Worm (Caenorhabditis elegans) whole organism, L2 larva: Measurements from ENCODE around the gene str-220.

ENCODE experiments used
- R02D3.7 ChIP-seq: fragments of 150-350 bp; optimal IDR thresholded peaks from 2 replicates; lab custom pipeline; 2014; ENCODE audit warnings: missing biosample characterization, missing genetic modification characterization
- aly-2 ChIP-seq: fragments of 150-350 bp; optimal IDR thresholded peaks from 2 replicates; lab custom pipeline; 2014; ENCODE audit warnings: missing biosample characterization, missing genetic modification characterization
- ama-1 ChIP-seq: fragments of 150-350 bp; optimal IDR thresholded peaks from 2 replicates; lab custom pipeline; 2018; ENCODE audit warnings: inconsistent platforms
- ceh-16 ChIP-seq: fragments of 150-350 bp; optimal IDR thresholded peaks from 2 replicates; lab custom pipeline; 2014; ENCODE audit warnings: missing biosample characterization, missing genetic modification characterization
- elt-3 ChIP-seq: sonication (generic microtip); optimal IDR thresholded peaks from 2 replicates; lab custom pipeline; 2017; ENCODE audit warnings: missing biosample characterization, missing genetic modification characterization
- fos-1 ChIP-seq: fragments of 150-350 bp; optimal IDR thresholded peaks from 2 replicates; lab custom pipeline; 2014; ENCODE audit warnings: missing biosample characterization, missing genetic modification characterization
- lin-39 ChIP-seq: fragments of 150-350 bp; optimal IDR thresholded peaks from 2 replicates; lab custom pipeline; 2014; ENCODE audit warnings: missing biosample characterization, missing genetic modification reagents, missing genetic modification characterization
- nhr-10 ChIP-seq: sonication (generic microtip); optimal IDR thresholded peaks from 2 replicates; lab custom pipeline; 2017; ENCODE audit warnings: missing biosample characterization, missing genetic modification characterization
- nhr-77 ChIP-seq: fragments of 150-350 bp; optimal IDR thresholded peaks from 2 replicates; lab custom pipeline; 2014; ENCODE audit warnings: missing biosample characterization, missing genetic modification characterization
- peb-1 ChIP-seq: fragments of 150-350 bp; optimal IDR thresholded peaks from 2 replicates; lab custom pipeline; 2014; ENCODE audit warnings: missing biosample characterization, missing genetic modification characterization
- skn-1 ChIP-seq: sonication (generic microtip); optimal IDR thresholded peaks from 2 replicates; lab custom pipeline; 2017; ENCODE audit warnings: missing biosample characterization, missing genetic modification characterization
- snpc-4 ChIP-seq: fragments of 150-350 bp; optimal IDR thresholded peaks from 2 replicates; lab custom pipeline; 2014; ENCODE audit warnings: missing biosample characterization, missing genetic modification characterization
- unc-62 ChIP-seq: fragments of 150-350 bp; optimal IDR thresholded peaks from 2 replicates; lab custom pipeline; 2014; ENCODE audit warnings: missing biosample characterization, missing genetic modification reagents, missing genetic modification characterization
- ztf-1 ChIP-seq: fragments of 200-800 bp; sonication (Bioruptor generic); conservative IDR thresholded peaks from 2 replicates; pipeline ENCODE4 v1.3.6; 2022; ENCODE audit warnings: missing genetic modification characterization, missing compliant biosample characterization

DNA sequence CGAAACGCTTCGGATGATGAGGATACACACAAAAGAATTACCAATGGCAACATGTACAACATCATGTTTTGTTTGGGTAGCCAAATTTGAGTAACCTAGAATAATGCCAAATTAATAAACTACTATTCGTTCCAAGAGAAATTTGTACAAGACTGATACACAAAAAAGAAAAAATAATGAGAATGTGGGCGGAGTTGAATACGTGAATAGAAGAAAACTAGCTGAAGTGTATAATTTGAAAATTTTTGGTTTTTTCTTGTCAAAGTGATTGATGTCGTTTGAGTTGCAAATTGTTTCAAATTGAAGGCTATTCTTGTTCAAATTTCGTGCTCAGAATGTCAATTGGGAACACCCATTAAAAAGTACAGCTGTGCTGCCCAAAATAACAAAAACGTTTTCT is 20.6 kb upstream of the str-220 start, which contains the start of gene R13A1.5:
- TF ChIP-seq aly-2 (tag; lab: Kevin White, UChicago) (no peak), ceh-16 (tag; lab: Kevin White, UChicago) (no peak), ama-1 (no peak), skn-1 (no peak), nhr-10 (tag; lab: Kevin White, UChicago) (no peak), R02D3.7 (no peak), nhr-77 (tag; lab: Kevin White, UChicago) (no peak), peb-1 (tag; lab: Kevin White, UChicago) (no peak), lin-39 (tag; lab: Kevin White, UChicago) (no peak), elt-3 (tag; lab: Kevin White, UChicago) (no peak), snpc-4 (tag; lab: Kevin White, UChicago) (no peak), unc-62 (GFP tag; lab: Kevin White, UChicago) (no peak), ztf-1 (no peak), fos-1 (tag; lab: Kevin White, UChicago) (no peak)
